Worm (Caenorhabditis elegans) whole organism, L4 larva: ENCODE data around the gene F56D2.3.

Experiments used
- F37D6.2 ChIP-seq: sonication (generic microtip); optimal IDR thresholded peaks from 2 replicates; lab custom pipeline; 2016; ENCODE audit warnings: mild to moderate bottlenecking, missing genetic modification characterization, missing compliant biosample characterization
- R02D3.7 ChIP-seq: fragments of 150-350 bp; sonication (generic microtip); optimal IDR thresholded peaks from 3 replicates; lab custom pipeline; 2014; ENCODE audit warnings: missing biosample characterization, missing genetic modification characterization
- Y75B8A.6 ChIP-seq: fragments of 200-800 bp; sonication (Bioruptor generic); IDR thresholded peaks from 2 replicates; pipeline ENCODE4 v1.3.6; 2022; ENCODE audit warnings: missing genetic modification reagents, missing genetic modification characterization, missing compliant biosample characterization
- ZK337.2 ChIP-seq: fragments of 200-800 bp; sonication (Bioruptor generic); IDR thresholded peaks from 2 replicates; pipeline ENCODE4 v1.3.6; 2022; ENCODE audit warnings: missing genetic modification reagents, missing genetic modification characterization, missing compliant biosample characterization
- aha-1 ChIP-seq: fragments of 150-350 bp; peaks from one replicate; lab custom pipeline; 2014; ENCODE audit warnings: missing biosample characterization, missing genetic modification characterization
- aly-2 ChIP-seq: sonication (generic microtip); optimal IDR thresholded peaks from 2 replicates; lab custom pipeline; 2018; ENCODE audit warnings: missing biosample characterization, missing genetic modification characterization
- attf-4 ChIP-seq: sonication (generic microtip); optimal IDR thresholded peaks from 3 replicates; lab custom pipeline; 2017; ENCODE audit warnings: missing biosample characterization, missing genetic modification characterization
- ceh-28 ChIP-seq: fragments of 150-350 bp; optimal IDR thresholded peaks from 2 replicates; lab custom pipeline; 2014; ENCODE audit warnings: missing biosample characterization, missing genetic modification reagents, missing genetic modification characterization
- ceh-32 ChIP-seq: sonication (generic microtip); optimal IDR thresholded peaks from 2 replicates; lab custom pipeline; 2016; ENCODE audit warnings: mild to moderate bottlenecking, missing genetic modification characterization, missing compliant biosample characterization; ENCODE audit not compliant: poor library complexity
- ctbp-1 ChIP-seq: fragments of 200-800 bp; sonication (Bioruptor generic); IDR thresholded peaks from 2 replicates; pipeline ENCODE4 v1.3.6; 2022; ENCODE audit warnings: missing genetic modification reagents, missing genetic modification characterization, missing compliant biosample characterization
- daf-16 ChIP-seq, 3 experiments: sonication (generic microtip); optimal IDR thresholded peaks; 2 replicates each; lab custom pipeline; 2016 to 2017; ENCODE audit warnings: missing genetic modification characterization in 3 of 3, missing genetic modification reagents in 3 of 3, mild to moderate bottlenecking in 2 of 3, missing compliant biosample characterization in 2 of 3, missing biosample characterization in 1 of 3, moderate library complexity in 1 of 3
- duxl-1 ChIP-seq: sonication (generic microtip); optimal IDR thresholded peaks from 2 replicates; lab custom pipeline; 2016; ENCODE audit warnings: mild to moderate bottlenecking, missing genetic modification characterization, moderate library complexity, missing compliant biosample characterization; ENCODE audit not compliant: poor library complexity
- dve-1 ChIP-seq: sonication (generic microtip); optimal IDR thresholded peaks from 2 replicates; lab custom pipeline; 2017; ENCODE audit warnings: antibody characterized with exemption, mild to moderate bottlenecking, missing genetic modification characterization, missing compliant biosample characterization; ENCODE audit not compliant: insufficient read depth
- egl-27 ChIP-seq: sonication (generic microtip); optimal IDR thresholded peaks from 3 replicates; lab custom pipeline; 2017; ENCODE audit warnings: missing biosample characterization, missing genetic modification reagents, missing genetic modification characterization
- fkh-10 ChIP-seq: fragments of 150-350 bp; optimal IDR thresholded peaks from 2 replicates; lab custom pipeline; 2014; ENCODE audit warnings: missing biosample characterization, missing genetic modification reagents, missing genetic modification characterization
- fos-1 ChIP-seq: fragments of 150-350 bp; optimal IDR thresholded peaks from 2 replicates; lab custom pipeline; 2014; ENCODE audit warnings: missing biosample characterization, missing genetic modification characterization
- gei-8 ChIP-seq: fragments of 200-800 bp; sonication (Bioruptor generic); optimal IDR thresholded peaks from 2 replicates; lab custom pipeline; 2018; ENCODE audit warnings: mild to moderate bottlenecking, missing genetic modification characterization, missing compliant biosample characterization
- hlh-11 ChIP-seq: fragments of 200-800 bp; sonication (Bioruptor generic); optimal IDR thresholded peaks from 2 replicates; lab custom pipeline; 2018; ENCODE audit warnings: mild to moderate bottlenecking, missing genetic modification characterization, missing compliant biosample characterization
- hlh-30 ChIP-seq: sonication (generic microtip); optimal IDR thresholded peaks from 2 replicates; lab custom pipeline; 2017; ENCODE audit warnings: antibody characterized with exemption, mild to moderate bottlenecking, missing genetic modification characterization, missing compliant biosample characterization; ENCODE audit not compliant: insufficient read depth
- hmg-1.1 ChIP-seq: fragments of 200-800 bp; sonication (Bioruptor generic); IDR thresholded peaks from 2 replicates; pipeline ENCODE4 v1.3.6; 2022; ENCODE audit warnings: missing genetic modification reagents, missing genetic modification characterization, missing compliant biosample characterization
- lin-1 ChIP-seq: fragments of 200-800 bp; sonication (Bioruptor generic); IDR thresholded peaks from 2 replicates; pipeline ENCODE4 v1.3.6; 2022; ENCODE audit warnings: missing genetic modification reagents, missing genetic modification characterization, missing compliant biosample characterization
- lir-3 ChIP-seq: sonication (generic microtip); optimal IDR thresholded peaks from 2 replicates; lab custom pipeline; 2016; ENCODE audit warnings: mild to moderate bottlenecking, missing genetic modification characterization, missing compliant biosample characterization
- lsy-2 ChIP-seq, 2 experiments: fragments of 150-350 bp in 1 of 2; sonication (generic microtip) in 1 of 2; optimal IDR thresholded peaks; 2 replicates each; lab custom pipeline; 2014 to 2017; ENCODE audit warnings: missing biosample characterization in 2 of 2, missing genetic modification characterization in 2 of 2
- madf-9 ChIP-seq: fragments of 200-800 bp; sonication (Bioruptor generic); conservative IDR thresholded peaks from 2 replicates; pipeline ENCODE4 v1.3.6; 2022; ENCODE audit warnings: missing genetic modification reagents, missing genetic modification characterization, missing compliant biosample characterization
- mdt-29 ChIP-seq: fragments of 200-800 bp; sonication (Bioruptor generic); IDR thresholded peaks from 2 replicates; pipeline ENCODE4 v1.3.6; 2022; ENCODE audit warnings: missing genetic modification reagents, missing genetic modification characterization, missing compliant biosample characterization
- nhr-111 ChIP-seq: fragments of 200-800 bp; sonication (Bioruptor generic); optimal IDR thresholded peaks from 2 replicates; lab custom pipeline; 2018; ENCODE audit warnings: mild to moderate bottlenecking, missing genetic modification characterization, missing compliant biosample characterization
- nhr-237 ChIP-seq: sonication (generic microtip); optimal IDR thresholded peaks from 2 replicates; lab custom pipeline; 2017; ENCODE audit warnings: missing biosample characterization, missing genetic modification characterization
- nhr-28 ChIP-seq: fragments of 150-350 bp; optimal IDR thresholded peaks from 2 replicates; lab custom pipeline; 2014; ENCODE audit warnings: missing biosample characterization, missing genetic modification characterization
- nhr-48 ChIP-seq: sonication (generic microtip); optimal IDR thresholded peaks from 2 replicates; lab custom pipeline; 2016; ENCODE audit warnings: mild to moderate bottlenecking, missing genetic modification characterization, missing compliant biosample characterization
- nhr-76 ChIP-seq: fragments of 150-350 bp; optimal IDR thresholded peaks from 2 replicates; lab custom pipeline; 2014; ENCODE audit warnings: missing biosample characterization, missing genetic modification characterization
- php-3 ChIP-seq: fragments of 200-800 bp; sonication (Bioruptor generic); IDR thresholded peaks from 2 replicates; pipeline ENCODE4 v1.3.6; 2022; ENCODE audit warnings: missing genetic modification reagents, missing genetic modification characterization, missing compliant biosample characterization
- set-16 ChIP-seq: fragments of 200-800 bp; sonication (Bioruptor generic); IDR thresholded peaks from 2 replicates; pipeline ENCODE4 v1.3.6; 2022; ENCODE audit warnings: missing genetic modification reagents, missing genetic modification characterization, missing compliant biosample characterization
- unc-39 ChIP-seq: sonication (generic microtip); optimal IDR thresholded peaks from 2 replicates; lab custom pipeline; 2017; ENCODE audit warnings: missing biosample characterization, missing genetic modification characterization
- unc-62 ChIP-seq, 3 experiments: fragments of 150-350 bp in 1 of 3; sonication (generic microtip); optimal IDR thresholded peaks in 2 of 3; peaks in 1 of 3; 1 replicate in 1 of 3; 2 replicates in 2 of 3; lab custom pipeline; 2014 to 2017; ENCODE audit warnings: missing biosample characterization in 3 of 3, missing genetic modification characterization in 3 of 3, missing genetic modification reagents in 3 of 3, missing genotype in 1 of 3
- vab-7 ChIP-seq: fragments of 200-800 bp; sonication (Bioruptor generic); IDR thresholded peaks from 2 replicates; pipeline ENCODE4 v1.3.6; 2022; ENCODE audit warnings: missing genetic modification reagents, missing genetic modification characterization, missing compliant biosample characterization
- zfp-2 ChIP-seq: sonication (generic microtip); optimal IDR thresholded peaks from 2 replicates; lab custom pipeline; 2016; ENCODE audit warnings: mild to moderate bottlenecking, missing genetic modification characterization, missing compliant biosample characterization
- zip-2 ChIP-seq: fragments of 150-350 bp; optimal IDR thresholded peaks from 2 replicates; lab custom pipeline; 2014; ENCODE audit warnings: missing biosample characterization, missing genetic modification characterization
- ztf-7 ChIP-seq: fragments of 150-350 bp; optimal IDR thresholded peaks from 2 replicates; lab custom pipeline; 2014; ENCODE audit warnings: missing biosample characterization, missing genetic modification characterization

The F56D2.3 gene

DNA sequence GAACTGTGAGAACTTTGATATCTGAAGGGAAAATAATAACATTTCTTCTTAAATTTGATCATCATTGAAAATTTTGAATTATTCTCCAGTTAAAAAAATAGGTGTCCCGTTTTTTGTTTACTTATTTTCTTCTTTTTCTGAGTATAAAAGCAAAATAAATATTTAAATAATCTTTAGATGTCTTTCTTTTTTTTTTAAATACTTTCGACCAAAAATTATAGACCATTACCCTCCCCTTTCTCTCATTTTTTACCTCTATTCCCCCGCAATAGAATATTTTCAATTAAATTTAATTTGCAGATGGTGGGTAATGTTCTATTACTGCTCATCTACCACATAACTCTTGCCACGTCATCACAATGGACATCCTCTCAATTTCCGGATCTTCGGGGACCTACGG, 11.1 kb upstream of the F56D2.3 start, which contains the start of gene molo-1:
Gene molo-1, plus strand, starts transcription at position 301 of the 400 bp plus-strand sequence.
- TF ChIP-seq mdt-29 (GFP tag; lab: Robert Waterston, UW): no peak
- TF ChIP-seq fos-1 (tag; lab: Kevin White, UChicago): no peak
- no peak for TF ChIP-seq dve-1 (tag; lab: Kevin White, UChicago)
- TF ChIP-seq nhr-48: no peak
- no peak for TF ChIP-seq R02D3.7 (tag; lab: Kevin White, UChicago)
- TF ChIP-seq hlh-11: no peak
- no peak for TF ChIP-seq zfp-2 (tag; lab: Kevin White, UChicago)
- no peak for TF ChIP-seq ZK337.2
- TF ChIP-seq hmg-1.1 (GFP tag; lab: Robert Waterston, UW): no peak
- no peak for TF ChIP-seq nhr-76 (tag; lab: Kevin White, UChicago)
- TF ChIP-seq duxl-1 (tag; lab: Kevin White, UChicago): no peak
- no peak for TF ChIP-seq lsy-2 (tag; optimal IDR thresholded peaks at IDR 0.05; lab: Kevin White, UChicago)
- TF ChIP-seq ceh-28: no peak
- no peak for TF ChIP-seq aha-1
- no peak for TF ChIP-seq nhr-28 (tag; lab: Kevin White, UChicago)
- no peak for TF ChIP-seq F37D6.2 (tag; lab: Kevin White, UChicago)
- TF ChIP-seq aly-2 (tag; lab: Kevin White, UChicago): no peak
- TF ChIP-seq attf-4: no peak

DNA sequence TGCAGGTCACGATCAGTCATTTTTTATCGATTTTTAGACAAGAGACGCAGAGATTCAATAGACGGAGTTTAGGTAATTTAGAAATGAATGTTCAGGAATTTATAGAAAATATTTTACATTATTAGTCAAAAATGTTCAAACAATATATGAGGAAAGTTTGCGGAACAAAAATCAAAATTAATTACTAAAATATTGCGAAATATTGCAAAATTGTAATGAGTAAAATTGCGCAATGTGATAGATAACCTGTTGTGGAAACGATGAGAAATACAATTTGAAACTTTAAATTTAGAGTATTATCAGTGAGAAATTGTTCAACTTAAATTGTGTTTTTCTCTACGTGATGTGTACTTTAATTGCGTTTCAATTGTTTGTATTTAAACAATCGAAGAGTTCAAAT, 3.7 kb upstream of the F56D2.3 start, which contains the start of gene F56D2.5:
Gene F56D2.5, minus strand, starts transcription at position 371 of the 400 bp plus-strand sequence.
- TF ChIP-seq unc-62 (GFP tag; optimal IDR thresholded peaks at IDR 0.05 in 1 of 2; lab: Kevin White, UChicago): peak in 1 of 2 experiments; percentile 29
- TF ChIP-seq unc-62 (tag; optimal IDR thresholded peaks at IDR 0.05; lab: Kevin White, UChicago): no peak
- peak in 1 of 2 experiments; percentile 5 for TF ChIP-seq lsy-2 (tag; optimal IDR thresholded peaks at IDR 0.05; lab: Kevin White, UChicago)
- TF ChIP-seq zip-2 (tag; lab: Kevin White, UChicago): peak; percentile 98
- no peak for TF ChIP-seq hmg-1.1 (GFP tag; lab: Robert Waterston, UW)
- TF ChIP-seq fkh-10: no peak
- TF ChIP-seq ztf-7 (tag; lab: Kevin White, UChicago): peak; percentile 96
- no peak for TF ChIP-seq nhr-48

DNA sequence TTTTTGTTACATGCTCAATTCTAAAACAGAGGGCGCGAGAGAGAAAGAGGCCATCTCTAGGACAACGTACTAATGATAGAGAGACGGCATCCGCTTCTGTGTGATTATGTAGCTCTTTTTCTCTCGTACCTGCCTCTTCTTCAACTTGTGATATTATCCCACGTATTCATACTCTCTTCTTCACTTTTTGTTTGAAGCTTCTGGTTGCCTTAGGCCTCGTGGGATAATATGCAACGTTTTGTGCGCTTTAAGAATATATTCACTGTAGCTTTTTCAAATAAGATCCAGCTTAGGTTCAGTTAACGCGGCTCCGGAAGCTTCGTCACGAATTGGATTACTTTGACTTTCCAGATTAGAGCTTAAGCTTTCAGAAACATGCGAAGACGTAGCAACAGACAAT, 2.0 kb upstream of the F56D2.3 start, which contains the start of the genes F56D2.8 and uev-2:
Gene F56D2.8, minus strand, starts transcription at position 101 of the 400 bp plus-strand sequence.
Gene uev-2, plus strand, starts transcription at position 360 of the 400 bp plus-strand sequence.
- no peak for TF ChIP-seq hlh-30 (tag; lab: Kevin White, UChicago)
- TF ChIP-seq set-16: no peak
- no peak for TF ChIP-seq lin-1 (GFP tag; lab: Robert Waterston, UW)
- no peak for TF ChIP-seq lir-3 (tag; lab: Kevin White, UChicago)
- TF ChIP-seq nhr-111 (GFP tag; lab: Kevin White, UChicago): no peak
- TF ChIP-seq unc-39 (tag; lab: Kevin White, UChicago): no peak
- TF ChIP-seq ctbp-1 (GFP tag; lab: Robert Waterston, UW): no peak
- TF ChIP-seq vab-7 (GFP tag; lab: Robert Waterston, UW): no peak
- TF ChIP-seq madf-9 (GFP tag; lab: Robert Waterston, UW): no peak
- no peak for TF ChIP-seq ceh-28
- no peak for TF ChIP-seq gei-8 (GFP tag; lab: Kevin White, UChicago)
- no peak for TF ChIP-seq php-3 (GFP tag; lab: Robert Waterston, UW)
- no peak for TF ChIP-seq daf-16 (GFP tag; optimal IDR thresholded peaks at IDR 0.05; lab: Kevin White, UChicago)
- no peak for TF ChIP-seq daf-16 (tag; optimal IDR thresholded peaks at IDR 0.05; lab: Kevin White, UChicago)
- no peak for TF ChIP-seq zfp-2 (tag; lab: Kevin White, UChicago)
- TF ChIP-seq egl-27 (tag; lab: Kevin White, UChicago): no peak
- no peak for TF ChIP-seq R02D3.7 (tag; lab: Kevin White, UChicago)
- TF ChIP-seq nhr-237 (tag; lab: Kevin White, UChicago): no peak
- TF ChIP-seq ceh-32 (tag; lab: Kevin White, UChicago): no peak
- no peak for TF ChIP-seq Y75B8A.6 (GFP tag; lab: Robert Waterston, UW)
- TF ChIP-seq, all 104 proteins: peak for 0
